Worm (Caenorhabditis elegans): ENCODE data around the gene Y42A5A.1.

Y42A5A.1 gene

ce11 chrV:11080345-11081102, 7.2 kb upstream of the Y42A5A.1 start, which contains the start of gene act-1 (continued):
- TF ChIP-seq efl-3 (GFP tag; optimal IDR thresholded peaks at IDR 0.05) (no peak), unc-98 (GFP tag; IDR thresholded peaks at IDR 0.05) (no peak; the same call in 1 of the 2 replicates), nhr-20 (tag; optimal IDR thresholded peaks at IDR 0.05) (peak; percentile 55), lin-14 (GFP tag; optimal IDR thresholded peaks at IDR 0.05) (peak; percentile 67), sptf-1 (tag; optimal IDR thresholded peaks at IDR 0.05) (no peak), hpl-2 (GFP tag; optimal IDR thresholded peaks at IDR 0.05) (no peak), ets-5 (GFP tag; IDR thresholded peaks at IDR 0.05) (no peak), fkh-8 (tag; optimal IDR thresholded peaks at IDR 0.05) (no peak), mab-9 (GFP tag; IDR thresholded peaks at IDR 0.05) (no peak), lin-39 (tag; optimal IDR thresholded peaks at IDR 0.05) (no peak), nhr-77 (tag; optimal IDR thresholded peaks at IDR 0.05) (peak; percentile 50), skn-1 (tag; optimal IDR thresholded peaks at IDR 0.05) (no peak), zip-4 (GFP tag; optimal IDR thresholded peaks at IDR 0.05) (peak; percentile 14), ceh-82 (tag; optimal IDR thresholded peaks at IDR 0.05) (no peak), grh-1 (GFP tag; IDR thresholded peaks at IDR 0.05) (no peak), mef-2 (tag; optimal IDR thresholded peaks at IDR 0.05) (no peak), zag-1 (tag; optimal IDR thresholded peaks at IDR 0.05) (no peak), unc-130 (tag; optimal IDR thresholded peaks at IDR 0.05) (peak; percentile 19), vab-15 (tag; optimal IDR thresholded peaks at IDR 0.05) (no peak), ama-1 (optimal IDR thresholded peaks at IDR 0.05) (no peak), ztf-4 (tag; optimal IDR thresholded peaks at IDR 0.05) (no peak), egl-13 (tag; optimal IDR thresholded peaks at IDR 0.05) (no peak), nhr-12 (tag; optimal IDR thresholded peaks at IDR 0.05) (no peak), blmp-1 (tag; optimal IDR thresholded peaks at IDR 0.05) (no peak), sup-37 (GFP tag; optimal IDR thresholded peaks at IDR 0.05) (no peak), nhr-84 (tag; optimal IDR thresholded peaks at IDR 0.05) (no peak), lir-3 (tag; optimal IDR thresholded peaks at IDR 0.05; ENCODE audit: poor library complexity) (no peak), dpl-1 (GFP tag; optimal IDR thresholded peaks at IDR 0.05) (no peak), nhr-85 (tag) (no peak), ztf-11 (tag; optimal IDR thresholded peaks at IDR 0.05) (no peak), mep-1 (tag; optimal IDR thresholded peaks at IDR 0.05) (no peak), efl-1 (optimal IDR thresholded peaks at IDR 0.05) (peak in 1 of 2 experiments; percentile 18), efl-1 (GFP tag; optimal IDR thresholded peaks at IDR 0.05 in 1 of 2) (peak in 1 of 2 experiments; percentile 71), aha-1 (tag; optimal IDR thresholded peaks at IDR 0.05) (no peak), ceh-8 (GFP tag; optimal IDR thresholded peaks at IDR 0.05) (no peak), jun-1 (tag; optimal IDR thresholded peaks at IDR 0.05) (no peak), C04F5.9 (tag; optimal IDR thresholded peaks at IDR 0.05) (no peak)

- TF ChIP-seq skn-1 (tag; optimal IDR thresholded peaks at IDR 0.05) (no peak), fkh-4 (tag; optimal IDR thresholded peaks at IDR 0.05; ENCODE audit: borderline replicate concordance) (no peak), mab-9 (GFP tag; IDR thresholded peaks at IDR 0.05) (no peak), irx-1 (tag; optimal IDR thresholded peaks at IDR 0.05) (peak; percentile 49), aha-1 (tag; optimal IDR thresholded peaks at IDR 0.05) (no peak), aly-2 (tag; optimal IDR thresholded peaks at IDR 0.05) (peak; percentile 96), elt-3 (tag; optimal IDR thresholded peaks at IDR 0.05) (no peak), ceh-82 (tag; optimal IDR thresholded peaks at IDR 0.05) (peak; percentile 1 to 55 (median 34)), nhr-71 (tag; optimal IDR thresholded peaks at IDR 0.05) (peak; percentile 93), ceh-90 (tag; optimal IDR thresholded peaks at IDR 0.05) (no peak), lin-13 (GFP tag; optimal IDR thresholded peaks at IDR 0.05) (peak; percentile 14), rnt-1 (tag; optimal IDR thresholded peaks at IDR 0.05) (peak; percentile 88), snpc-4 (tag; optimal IDR thresholded peaks at IDR 0.05) (no peak), fkh-8 (tag; optimal IDR thresholded peaks at IDR 0.05) (no peak), hpl-2 (GFP tag; optimal IDR thresholded peaks at IDR 0.05) (no peak), nhr-20 (tag; optimal IDR thresholded peaks at IDR 0.05) (peak; percentile 80), C04F5.9 (tag; optimal IDR thresholded peaks at IDR 0.05) (no peak), nhr-47 (tag; optimal IDR thresholded peaks at IDR 0.05) (peak; percentile 71), mep-1 (tag; optimal IDR thresholded peaks at IDR 0.05) (peak; percentile 49), unc-62 (GFP tag; optimal IDR thresholded peaks at IDR 0.05) (no peak), unc-130 (tag; optimal IDR thresholded peaks at IDR 0.05) (peak; percentile 35), blmp-1 (tag; optimal IDR thresholded peaks at IDR 0.05) (no peak), fkh-10 (GFP tag; optimal IDR thresholded peaks at IDR 0.05) (no peak), sup-37 (GFP tag; optimal IDR thresholded peaks at IDR 0.05) (peak; percentile 71), nhr-84 (tag; optimal IDR thresholded peaks at IDR 0.05) (no peak), fos-1 (tag; optimal IDR thresholded peaks at IDR 0.05) (peak; percentile 12), egl-13 (tag; optimal IDR thresholded peaks at IDR 0.05) (no peak), ceh-63 (GFP tag; optimal IDR thresholded peaks at IDR 0.05) (no peak)
Measured at ce11 chrV:11082475-11082874, 5.3 kb upstream of the Y42A5A.1 start.
